Fruit fly (Drosophila melanogaster): ENCODE data around the gene CG17440.

- TF ChIP-seq EcR (GFP tag; optimal IDR thresholded peaks at IDR 0.05) (no peak), usp (GFP tag; optimal IDR thresholded peaks at IDR 0.05) (no peak), CG8478 (optimal IDR thresholded peaks at IDR 0.05) (no peak), psq (optimal IDR thresholded peaks at IDR 0.05) (no peak)
Observed at dm6 chrX:9243417-9243884, 26.3 kb downstream of the CG17440 start, which contains the start of the genes mxc and Larp7.

All from whole organism.